Worm (Caenorhabditis elegans): ENCODE data around the gene nol-9.

The nol-9 gene

ce11 chrIV:13463889-13464288 is 41.6 kb downstream of the nol-9 start (continued):
- TF ChIP-seq hsf-1 (GFP tag; IDR thresholded peaks at IDR 0.05) (peak; percentile 99), egrh-3 (GFP tag; IDR thresholded peaks at IDR 0.05) (peak; percentile 52; the same call in 1 of the 2 replicates), nfyb-1 (GFP tag; IDR thresholded peaks at IDR 0.05) (0 out of 2 replicates have a peak, but pooled peaks have one; percentile 18), madf-3 (GFP tag; IDR thresholded peaks at IDR 0.05) (peak; percentile 92), rcor-1 (GFP tag; IDR thresholded peaks at IDR 0.05) (peak; percentile 85), F39B2.1 (GFP tag; IDR thresholded peaks at IDR 0.05) (peak; percentile 62; the same call in 1 of the 2 replicates), lag-1 (GFP tag; IDR thresholded peaks at IDR 0.05) (peak; percentile 8; the same call in 1 of the 2 replicates), Y53F4B.3 (GFP tag; IDR thresholded peaks at IDR 0.05) (peak; percentile 67), nfya-2 (GFP tag; IDR thresholded peaks at IDR 0.05) (peak; percentile 88; the same call in 1 of the 2 replicates), B0019.2 (GFP tag; conservative IDR thresholded peaks at IDR 0.05) (peak; percentile 67), egl-18 (GFP tag; IDR thresholded peaks at IDR 0.05) (peak; percentile 64; the same call in 1 of the 2 replicates), pbrm-1 (GFP tag; IDR thresholded peaks at IDR 0.05) (peak; percentile 54; the same call in 1 of the 2 replicates)

ce11 chrIV:13464620-13465019 is 42.3 kb downstream of the nol-9 start:
- TF ChIP-seq cebp-2 (GFP tag; IDR thresholded peaks at IDR 0.05) = 0 out of 2 replicates have a peak, but pooled peaks have one; percentile 47
- peak; percentile 95 for TF ChIP-seq hsf-1 (GFP tag; IDR thresholded peaks at IDR 0.05)
- TF ChIP-seq egrh-3 (GFP tag; IDR thresholded peaks at IDR 0.05) = peak; percentile 28; the same call in 1 of the 2 replicates
- 0 out of 2 replicates have a peak, but pooled peaks have one; percentile 6 for TF ChIP-seq dox-1 (GFP tag; IDR thresholded peaks at IDR 0.05)

- TF ChIP-seq atf-7 (tag; optimal IDR thresholded peaks at IDR 0.05) (no peak), F33H1.4 (GFP tag; IDR thresholded peaks at IDR 0.05) (no peak), him-1 (tag; optimal IDR thresholded peaks at IDR 0.05) (no peak), zim-3 (tag; optimal IDR thresholded peaks at IDR 0.05) (no peak), Y67H2A.10 (GFP tag; conservative IDR thresholded peaks at IDR 0.05) (no peak), pha-4 (tag; optimal IDR thresholded peaks at IDR 0.05) (no peak), ceh-40 (GFP tag; IDR thresholded peaks at IDR 0.05) (no peak)
Observed at ce11 chrIV:13465797-13466196, 43.5 kb downstream of the nol-9 start, which contains the start of gene fezf-1. Gene fezf-1, plus strand, starts transcription at chrIV:13466097.

- TF ChIP-seq cebp-2 (GFP tag; IDR thresholded peaks at IDR 0.05) = no peak
- no peak for TF ChIP-seq aptf-2 (GFP tag; conservative IDR thresholded peaks at IDR 0.05)
- no peak for TF ChIP-seq mxl-1 (tag; optimal IDR thresholded peaks at IDR 0.05)
- no peak for TF ChIP-seq let-607 (tag; optimal IDR thresholded peaks at IDR 0.05)
- no peak for TF ChIP-seq let-526 (GFP tag; IDR thresholded peaks at IDR 0.05)
- TF ChIP-seq madf-3 (GFP tag; IDR thresholded peaks at IDR 0.05) = no peak
- no peak for TF ChIP-seq ceh-79 (tag; optimal IDR thresholded peaks at IDR 0.05)
- TF ChIP-seq egrh-3 (GFP tag; IDR thresholded peaks at IDR 0.05) = no peak
- no peak for TF ChIP-seq ztf-6 (GFP tag; IDR thresholded peaks at IDR 0.05)
- TF ChIP-seq ztf-26 (tag; optimal IDR thresholded peaks at IDR 0.05) = no peak
- no peak for TF ChIP-seq zfh-2 (GFP tag; conservative IDR thresholded peaks at IDR 0.05)
Observed at ce11 chrIV:13472011-13472410, 49.7 kb downstream of the nol-9 start, which contains the start of the genes ttbk-8.1 and Y38H8A.4. Gene ttbk-8.1, plus strand, starts transcription at chrIV:13472311. Gene Y38H8A.4, minus strand, starts transcription at chrIV:13472376.

ce11 chrIV:13474132-13474531 is 51.8 kb downstream of the nol-9 start, which contains the start of gene Y38H8A.2:
Gene Y38H8A.2, plus strand, starts transcription at chrIV:13474432.
- TF ChIP-seq egl-18 (GFP tag; IDR thresholded peaks at IDR 0.05) (no peak), aptf-3 (GFP tag; IDR thresholded peaks at IDR 0.05) (no peak), him-1 (tag; optimal IDR thresholded peaks at IDR 0.05) (no peak), atf-7 (tag; optimal IDR thresholded peaks at IDR 0.05) (no peak), nfya-2 (GFP tag; IDR thresholded peaks at IDR 0.05) (no peak), F37B4.10 (GFP tag; IDR thresholded peaks at IDR 0.05) (no peak), F52B5.7 (tag; optimal IDR thresholded peaks at IDR 0.05) (no peak), B0019.2 (GFP tag; conservative IDR thresholded peaks at IDR 0.05) (no peak), lir-1 (GFP tag; conservative IDR thresholded peaks at IDR 0.05) (no peak), lsy-27 (tag; optimal IDR thresholded peaks at IDR 0.05; ENCODE audit: borderline replicate concordance, insufficient read depth) (no peak)
